Worm (Caenorhabditis elegans) whole organism, L4 larva: ENCODE measurements around the gene col-126.

Experiments
- mxl-2 ChIP-seq: fragments of 200-800 bp; sonication (Bioruptor generic); conservative IDR thresholded peaks from 2 replicates; pipeline ENCODE4 v1.3.6; 2022; ENCODE audit warnings: missing genetic modification reagents, missing genetic modification characterization, missing compliant biosample characterization
- unc-39 ChIP-seq: sonication (generic microtip); optimal IDR thresholded peaks from 2 replicates; lab custom pipeline; 2017; ENCODE audit warnings: missing biosample characterization, missing genetic modification characterization

- TF ChIP-seq unc-39 (tag; lab: Kevin White, UChicago) (no peak), mxl-2 (no peak)
Measured at ce11 chrIV:11231376-11231775, 31.8 kb upstream of the col-126 start.
